Fruit fly (Drosophila melanogaster) Kc167 (cell line): Measurements from ENCODE around the gene Pop4.

ENCODE experiments used
- Sin3A ChIP-seq: fragments of >200 bp; optimal IDR thresholded peaks from 2 replicates; lab custom pipeline; 2018; ENCODE audit warnings: missing external identifiers
- h ChIP-seq: fragments of >200 bp; optimal IDR thresholded peaks from 3 replicates; lab custom pipeline; 2018; ENCODE audit warnings: missing external identifiers
- insv ChIP-seq: fragments of >200 bp; optimal IDR thresholded peaks from 3 replicates; lab custom pipeline; 2018; ENCODE audit warnings: missing external identifiers
- psq ChIP-seq: fragments of >200 bp; optimal IDR thresholded peaks from 2 replicates; lab custom pipeline; 2017; ENCODE audit warnings: missing external identifiers
- ttk ChIP-seq: sonication (Bioruptor generic); optimal IDR thresholded peaks from 2 replicates; lab custom pipeline; 2017; ENCODE audit warnings: missing external identifiers

DNA sequence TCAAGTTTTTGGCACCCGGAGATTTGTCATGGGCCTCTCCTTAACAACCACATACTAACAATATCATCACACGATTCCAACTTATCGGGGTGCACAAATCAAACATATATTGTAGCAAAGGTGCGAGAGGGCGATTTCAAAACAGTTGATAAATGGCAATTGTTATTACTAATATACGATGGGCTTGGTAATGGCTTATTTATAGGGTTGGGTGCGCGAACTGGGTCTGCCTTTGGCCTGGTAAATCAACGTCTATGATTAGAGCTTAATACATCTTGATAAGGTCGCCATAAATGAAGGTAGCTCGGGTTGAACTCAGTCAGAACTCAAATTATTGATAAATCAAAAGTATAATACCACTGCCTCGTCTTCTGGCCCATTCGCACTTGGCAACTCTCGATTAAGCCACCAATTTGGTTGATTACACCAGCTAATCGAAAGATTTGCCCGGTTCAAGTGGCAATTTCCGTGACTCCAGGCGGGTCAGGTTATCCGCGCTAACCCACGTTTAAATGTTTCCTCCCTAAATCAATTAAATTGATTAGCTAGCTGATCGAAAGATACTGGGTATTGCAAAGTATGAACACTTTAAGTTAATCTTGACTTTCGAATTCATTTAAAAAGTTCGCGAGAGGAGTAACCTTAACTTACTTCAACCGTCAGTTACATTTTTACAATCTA, 37.8 kb downstream of the Pop4 start:
- no peak for TF ChIP-seq psq (lab: Kevin White, UChicago)
- no peak for TF ChIP-seq insv (lab: Kevin White, UChicago)
- no peak for TF ChIP-seq h (lab: Kevin White, UChicago)
- no peak for TF ChIP-seq ttk (lab: Kevin White, UChicago)
- no peak for TF ChIP-seq Sin3A
